Worm (Caenorhabditis elegans) whole organism, mixed stage, embryonic: ENCODE results near the gene F59H6.15.

Experiments used
- M03D4.4 ChIP-seq: sonication (generic microtip); optimal IDR thresholded peaks from 2 replicates; lab custom pipeline; 2017; ENCODE audit warnings: mild to moderate bottlenecking, missing genetic modification characterization, missing compliant biosample characterization
- bed-3 ChIP-seq: fragments of 200-800 bp; sonication (Bioruptor generic); optimal IDR thresholded peaks from 3 replicates; lab custom pipeline; 2018; ENCODE audit warnings: mild to moderate bottlenecking, missing genetic modification characterization, moderate library complexity, missing compliant biosample characterization
- blmp-1 ChIP-seq: fragments of 150-350 bp; optimal IDR thresholded peaks from 2 replicates; lab custom pipeline; 2014; ENCODE audit warnings: missing biosample characterization, missing genetic modification characterization
- ceh-39 ChIP-seq: fragments of 150-350 bp; optimal IDR thresholded peaks from 2 replicates; lab custom pipeline; 2014; ENCODE audit warnings: missing biosample characterization, missing genetic modification characterization
- ceh-43 ChIP-seq: fragments of 200-800 bp; sonication (Bioruptor generic); optimal IDR thresholded peaks from 2 replicates; lab custom pipeline; 2018; ENCODE audit warnings: mild to moderate bottlenecking, missing genetic modification characterization, moderate library complexity, missing compliant biosample characterization
- ceh-83 ChIP-seq: fragments of 200-800 bp; sonication (Bioruptor generic); optimal IDR thresholded peaks from 2 replicates; lab custom pipeline; 2018; ENCODE audit warnings: mild to moderate bottlenecking, missing genetic modification characterization, missing compliant biosample characterization
- ces-1 ChIP-seq: fragments of 150-350 bp; optimal IDR thresholded peaks from 2 replicates; lab custom pipeline; 2014; ENCODE audit warnings: missing biosample characterization, missing genetic modification reagents, missing genetic modification characterization
- cnd-1 ChIP-seq: fragments of 200-800 bp; sonication (Bioruptor generic); optimal IDR thresholded peaks from 2 replicates; lab custom pipeline; 2018; ENCODE audit warnings: mild to moderate bottlenecking, missing genetic modification characterization, missing compliant biosample characterization
- drap-1 ChIP-seq: fragments of 200-800 bp; sonication (Bioruptor generic); optimal IDR thresholded peaks from 3 replicates; lab custom pipeline; 2018; ENCODE audit warnings: mild to moderate bottlenecking, missing genetic modification characterization, missing compliant biosample characterization
- elt-1 ChIP-seq: sonication (generic microtip); optimal IDR thresholded peaks from 2 replicates; lab custom pipeline; 2017; ENCODE audit warnings: missing genetic modification characterization, mild to moderate bottlenecking, missing compliant biosample characterization, antibody characterized with exemption, moderate library complexity, borderline replicate concordance; ENCODE audit not compliant: insufficient read depth
- flh-1 ChIP-seq: fragments of 200-800 bp; sonication (Bioruptor generic); optimal IDR thresholded peaks from 2 replicates; lab custom pipeline; 2018; ENCODE audit warnings: mild to moderate bottlenecking, missing genetic modification characterization, moderate library complexity, missing compliant biosample characterization
- ham-2 ChIP-seq: fragments of 200-800 bp; sonication (Bioruptor generic); optimal IDR thresholded peaks from 2 replicates; lab custom pipeline; 2018; ENCODE audit warnings: mild to moderate bottlenecking, missing genetic modification characterization, missing compliant biosample characterization
- hlh-1 ChIP-seq: fragments of 150-350 bp; optimal IDR thresholded peaks from 2 replicates; lab custom pipeline; 2014; ENCODE audit warnings: missing biosample characterization, missing genetic modification reagents, missing genetic modification characterization
- lin-32 ChIP-seq: fragments of 200-800 bp; sonication (Bioruptor generic); optimal IDR thresholded peaks from 2 replicates; lab custom pipeline; 2018; ENCODE audit warnings: mild to moderate bottlenecking, missing genetic modification characterization, missing compliant biosample characterization
- lsy-2 ChIP-seq: fragments of 150-350 bp; optimal IDR thresholded peaks from 2 replicates; lab custom pipeline; 2014; ENCODE audit warnings: missing biosample characterization, missing genetic modification characterization
- mab-5 ChIP-seq: fragments of 150-350 bp; optimal IDR thresholded peaks from 2 replicates; lab custom pipeline; 2014; ENCODE audit warnings: missing biosample characterization, missing genetic modification characterization
- mep-1 ChIP-seq: fragments of 150-350 bp; optimal IDR thresholded peaks from 2 replicates; lab custom pipeline; 2017; ENCODE audit warnings: missing biosample characterization, missing genetic modification reagents, missing genetic modification characterization, inconsistent platforms
- nhr-12 ChIP-seq: fragments of 150-350 bp; optimal IDR thresholded peaks from 2 replicates; lab custom pipeline; 2014; ENCODE audit warnings: missing biosample characterization, missing genetic modification characterization
- nhr-237 ChIP-seq: fragments of 150-350 bp; optimal IDR thresholded peaks from 2 replicates; lab custom pipeline; 2014; ENCODE audit warnings: missing biosample characterization, missing genetic modification characterization
- nhr-28 ChIP-seq: fragments of 150-350 bp; optimal IDR thresholded peaks from 2 replicates; lab custom pipeline; 2014; ENCODE audit warnings: missing biosample characterization, missing genetic modification characterization
- nhr-76 ChIP-seq: sonication (generic microtip); optimal IDR thresholded peaks from 2 replicates; lab custom pipeline; 2017; ENCODE audit warnings: missing biosample characterization, missing genetic modification characterization
- pha-4 ChIP-seq: fragments of 150-350 bp; optimal IDR thresholded peaks from 2 replicates; lab custom pipeline; 2018; ENCODE audit warnings: missing biosample characterization, missing genetic modification reagents, missing genetic modification characterization
- sem-2 ChIP-seq: fragments of 200-800 bp; sonication (Bioruptor generic); optimal IDR thresholded peaks from 2 replicates; lab custom pipeline; 2018; ENCODE audit warnings: mild to moderate bottlenecking, missing genetic modification characterization, missing compliant biosample characterization
- snpc-4 ChIP-seq: fragments of 150-350 bp; optimal IDR thresholded peaks from 2 replicates; lab custom pipeline; 2014; ENCODE audit warnings: missing biosample characterization, missing genetic modification characterization
- sptf-1 ChIP-seq: sonication (generic microtip); optimal IDR thresholded peaks from 2 replicates; lab custom pipeline; 2017; ENCODE audit warnings: mild to moderate bottlenecking, missing genetic modification characterization, moderate library complexity, missing compliant biosample characterization
- tbx-8 ChIP-seq: fragments of 200-800 bp; sonication (Bioruptor generic); optimal IDR thresholded peaks from 2 replicates; lab custom pipeline; 2018; ENCODE audit warnings: mild to moderate bottlenecking, missing genetic modification characterization, moderate library complexity, missing compliant biosample characterization
- unc-39 ChIP-seq: fragments of 150-350 bp; optimal IDR thresholded peaks from 2 replicates; lab custom pipeline; 2014; ENCODE audit warnings: missing biosample characterization, missing genetic modification characterization
- unc-62 ChIP-seq: fragments of 150-350 bp; optimal IDR thresholded peaks from 2 replicates; lab custom pipeline; 2014; ENCODE audit warnings: missing biosample characterization, missing genetic modification reagents, missing genetic modification characterization
- zip-8 ChIP-seq: fragments of 150-350 bp; optimal IDR thresholded peaks from 2 replicates; lab custom pipeline; 2014; ENCODE audit warnings: missing biosample characterization, missing genetic modification characterization
- ztf-11 ChIP-seq: fragments of 150-350 bp; optimal IDR thresholded peaks from 2 replicates; lab custom pipeline; 2014; ENCODE audit warnings: missing biosample characterization, missing genetic modification characterization

The F59H6.15 gene

DNA sequence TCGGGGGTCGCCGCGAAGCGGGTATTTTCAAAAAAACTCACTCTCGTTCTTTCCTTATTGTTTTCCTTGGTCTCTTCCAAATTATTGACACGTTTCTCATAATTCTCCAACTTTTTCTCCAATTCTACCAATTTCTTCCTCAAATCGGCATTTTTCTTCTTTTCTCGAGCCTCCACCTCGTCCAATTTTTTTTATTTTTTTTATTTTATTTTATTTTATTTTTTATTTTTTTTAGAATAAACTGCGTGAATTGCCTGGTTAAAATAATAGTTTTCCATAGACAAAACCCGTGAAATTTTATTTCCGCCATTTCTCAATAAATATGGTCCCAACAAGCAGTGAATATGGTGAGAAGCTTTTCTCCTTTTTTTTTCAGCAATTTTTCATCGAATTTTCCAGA lies at the start of gene F59H6.15:
TSS of gene F59H6.15 (plus strand) at position 301 of the 400 bp plus-strand sequence.
- TF ChIP-seq ceh-83 (no peak), M03D4.4 (tag; lab: Kevin White, UChicago) (no peak), nhr-237 (tag; lab: Kevin White, UChicago) (no peak), ceh-39 (tag; lab: Kevin White, UChicago) (no peak), unc-39 (no peak), ztf-11 (tag; lab: Kevin White, UChicago) (no peak), hlh-1 (tag; lab: Kevin White, UChicago) (no peak), drap-1 (GFP tag; lab: Kevin White, UChicago) (no peak), pha-4 (tag; lab: Kevin White, UChicago) (no peak), sptf-1 (no peak)

DNA sequence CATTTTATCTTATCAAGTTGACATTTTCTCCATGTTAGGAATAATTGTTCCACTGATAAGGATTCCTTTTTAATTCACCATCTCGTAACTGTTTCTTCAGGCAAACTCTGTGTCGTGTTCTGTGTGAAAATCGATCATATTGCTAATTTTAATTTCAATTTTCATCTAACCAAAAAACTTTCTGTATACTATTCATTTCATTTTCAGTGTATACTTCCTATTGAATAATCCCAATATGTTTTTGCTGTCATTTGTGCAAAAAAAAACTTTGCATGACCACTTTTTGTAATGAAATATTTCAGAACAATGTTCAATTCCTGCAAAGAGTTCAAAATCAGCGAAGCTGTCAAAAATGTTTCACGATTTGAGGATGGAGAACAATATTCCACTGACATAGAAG lies 25.8 kb upstream of the F59H6.15 start, which contains the start of gene Y16E11A.4:
TSS of gene Y16E11A.4 (plus strand) at position 301 of the 400 bp plus-strand sequence.
- TF ChIP-seq nhr-76 (tag; lab: Kevin White, UChicago) (no peak), lsy-2 (no peak), snpc-4 (no peak), pha-4 (tag; lab: Kevin White, UChicago) (no peak), sem-2 (no peak), ceh-43 (no peak)

DNA sequence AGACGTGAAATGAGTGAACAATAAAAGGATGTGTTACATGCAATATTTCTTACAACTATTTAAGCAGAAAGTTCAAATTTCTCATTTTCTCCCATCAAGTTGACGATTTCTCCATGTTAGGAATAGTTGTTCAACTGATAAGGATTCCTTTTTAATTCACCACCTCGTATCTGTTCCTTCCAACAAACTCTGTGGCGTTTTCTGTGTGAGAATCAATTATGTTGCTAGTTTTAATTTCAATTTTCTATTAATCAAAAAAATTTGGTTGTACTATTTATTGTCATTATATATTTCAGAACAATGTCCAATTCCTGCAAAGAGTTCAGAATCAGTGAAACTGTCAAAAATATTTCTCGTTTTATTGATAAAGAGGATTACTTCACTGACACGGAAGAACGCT lies 23.8 kb upstream of the F59H6.15 start, which contains the start of gene math-44:
TSS of gene math-44 (plus strand) at position 301 of the 400 bp plus-strand sequence.
- no peak for TF ChIP-seq zip-8 (tag; lab: Kevin White, UChicago)
- TF ChIP-seq blmp-1 (tag; lab: Kevin White, UChicago): no peak
- TF ChIP-seq, all 35 proteins: peak for 0

DNA sequence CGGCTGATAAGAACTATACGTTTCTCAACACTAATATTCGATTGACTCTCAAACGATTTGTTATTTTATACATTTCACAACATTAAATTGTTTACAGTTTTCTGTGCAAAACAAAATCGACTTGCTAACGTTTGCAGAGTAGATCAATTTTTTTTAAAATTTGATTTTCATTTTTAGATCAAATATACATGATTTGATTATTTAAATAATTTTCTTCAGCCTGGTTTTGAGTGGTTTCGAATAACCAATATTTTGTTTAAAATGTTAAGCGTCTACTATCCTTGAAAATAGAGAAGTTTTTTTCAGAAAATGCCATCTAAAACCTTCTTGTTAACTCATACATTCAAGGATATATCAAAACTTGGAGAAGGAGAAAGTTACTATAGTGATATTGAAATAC lies 19.1 kb upstream of the F59H6.15 start, which contains the start of gene math-21:
TSS of gene math-21 (plus strand) at position 301 of the 400 bp plus-strand sequence.
- TF ChIP-seq ztf-11 (tag; lab: Kevin White, UChicago): no peak
- TF ChIP-seq mab-5 (tag; lab: Kevin White, UChicago): no peak

DNA sequence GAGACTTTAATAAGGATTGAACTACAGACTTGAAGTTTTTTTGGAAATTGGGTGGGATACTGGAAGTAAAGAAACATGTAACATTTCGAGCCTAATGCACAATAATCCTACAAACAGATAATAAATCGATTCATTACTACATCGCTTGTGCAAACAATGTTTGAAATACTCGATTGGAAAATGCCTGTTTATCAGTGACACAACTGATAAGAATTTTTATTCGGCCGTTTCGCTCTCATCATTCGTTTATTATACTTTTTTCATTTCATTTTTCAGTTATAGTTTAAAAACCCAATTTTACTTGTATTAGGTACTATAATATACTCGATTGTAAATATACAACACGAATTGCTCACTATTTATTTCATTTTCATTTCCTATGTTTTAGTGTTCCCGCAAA lies 17.1 kb upstream of the F59H6.15 start:
- no peak for TF ChIP-seq drap-1 (GFP tag; lab: Kevin White, UChicago)
- TF ChIP-seq unc-39: no peak
- TF ChIP-seq ces-1 (GFP tag; lab: Kevin White, UChicago): no peak
- no peak for TF ChIP-seq lin-32
- no peak for TF ChIP-seq pha-4 (tag; lab: Kevin White, UChicago)
- TF ChIP-seq bed-3 (GFP tag; lab: Kevin White, UChicago): no peak
- TF ChIP-seq nhr-28 (tag; lab: Kevin White, UChicago): no peak

DNA sequence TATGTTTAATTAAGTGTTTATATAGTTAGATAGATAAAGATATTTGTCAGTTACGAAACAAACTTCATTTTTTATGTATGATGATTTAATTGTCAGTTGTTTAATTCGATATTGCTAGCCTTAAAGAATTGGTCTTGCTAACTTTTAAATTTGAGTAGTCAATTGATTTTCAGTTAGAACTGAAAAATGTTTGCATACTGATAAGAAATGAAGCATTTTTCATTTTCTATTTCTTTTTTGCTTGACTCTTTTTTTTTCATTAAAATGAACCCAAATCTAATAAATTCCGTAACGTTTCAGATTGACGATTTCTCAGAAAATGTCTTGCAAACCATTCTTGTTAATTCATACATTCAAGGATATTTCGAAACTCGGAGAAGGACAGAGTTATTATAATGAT lies 16.6 kb upstream of the F59H6.15 start, which contains the start of gene math-20:
TSS of gene math-20 (plus strand) at position 301 of the 400 bp plus-strand sequence.
- TF ChIP-seq ham-2 (GFP tag; lab: Kevin White, UChicago): no peak
- TF ChIP-seq unc-62 (GFP tag; lab: Kevin White, UChicago): no peak
- TF ChIP-seq nhr-76 (tag; lab: Kevin White, UChicago): no peak
- TF ChIP-seq nhr-12 (tag; lab: Kevin White, UChicago): no peak
- no peak for TF ChIP-seq mep-1 (tag; lab: Kevin White, UChicago)
- no peak for TF ChIP-seq ztf-11 (tag; lab: Kevin White, UChicago)
- no peak for TF ChIP-seq sem-2
- TF ChIP-seq unc-39: no peak
- no peak for TF ChIP-seq cnd-1 (tag; lab: Kevin White, UChicago)
- no peak for TF ChIP-seq M03D4.4 (tag; lab: Kevin White, UChicago)
- TF ChIP-seq mab-5 (tag; lab: Kevin White, UChicago): no peak
- no peak for TF ChIP-seq lsy-2
- no peak for TF ChIP-seq tbx-8 (GFP tag; lab: Kevin White, UChicago)
- TF ChIP-seq ceh-83: no peak
- no peak for TF ChIP-seq flh-1 (GFP tag; lab: Kevin White, UChicago)
- TF ChIP-seq elt-1: no peak
- TF ChIP-seq bed-3 (GFP tag; lab: Kevin White, UChicago): no peak
